Fruit fly (Drosophila melanogaster) whole organism, pupa: ENCODE measurements around the gene ND-B18.

Experiments
- CG12605 ChIP-seq: fragments of 200-800 bp; sonication (Bioruptor generic); IDR thresholded peaks from 2 replicates; pipeline ENCODE4 v1.3.6; 2022; ENCODE audit warnings: missing biosample characterization, missing genetic modification characterization
- CG13204 ChIP-seq: fragments of 200-800 bp; sonication (Bioruptor generic); optimal IDR thresholded peaks from 2 replicates; lab custom pipeline; 2018; ENCODE audit warnings: missing biosample characterization, mild to moderate bottlenecking, missing genetic modification characterization, moderate library complexity
- CG14655 ChIP-seq: fragments of 200-800 bp; sonication (Bioruptor generic); optimal IDR thresholded peaks from 3 replicates; lab custom pipeline; 2017; ENCODE audit warnings: mild to moderate bottlenecking, missing biosample characterization, missing genetic modification reagents, missing genetic modification characterization
- CG15710 ChIP-seq: fragments of 200-800 bp; sonication (Bioruptor generic); optimal IDR thresholded peaks from 2 replicates; lab custom pipeline; 2018; ENCODE audit warnings: missing biosample characterization, mild to moderate bottlenecking, missing genetic modification characterization, moderate library complexity
- CG17806 ChIP-seq: fragments of 200-800 bp; sonication (Bioruptor generic); optimal IDR thresholded peaks from 2 replicates; lab custom pipeline; 2018; ENCODE audit warnings: missing biosample characterization, mild to moderate bottlenecking, missing genetic modification characterization, moderate library complexity
- CG4496 ChIP-seq: fragments of 200-800 bp; sonication (Bioruptor generic); IDR thresholded peaks from 3 replicates; pipeline ENCODE4 v1.3.6; 2022; ENCODE audit warnings: missing biosample characterization, missing genetic modification characterization
- CG8301 ChIP-seq: fragments of 200-800 bp; sonication (Bioruptor generic); optimal IDR thresholded peaks from 2 replicates; lab custom pipeline; 2018; ENCODE audit warnings: missing biosample characterization, mild to moderate bottlenecking, missing genetic modification characterization
- EcR ChIP-seq: fragments of 200-800 bp; sonication (Bioruptor generic); optimal IDR thresholded peaks from 3 replicates; lab custom pipeline; 2019; ENCODE audit warnings: missing biosample characterization, missing genetic modification characterization, mild to moderate bottlenecking, moderate library complexity, missing genetic modification reagents
- Ets98B ChIP-seq: fragments of 200-800 bp; sonication (Bioruptor generic); IDR thresholded peaks from 2 replicates; pipeline ENCODE4 v1.3.6; 2022; ENCODE audit warnings: missing biosample characterization, missing genetic modification characterization
- Pif1A ChIP-seq: fragments of 200-800 bp; sonication (Bioruptor generic); optimal IDR thresholded peaks from 3 replicates; lab custom pipeline; 2016; ENCODE audit warnings: missing biosample characterization, missing genetic modification characterization
- fd96Ca ChIP-seq: fragments of 200-800 bp; sonication (Bioruptor generic); IDR thresholded peaks from 3 replicates; pipeline ENCODE4 v1.3.6; 2022; ENCODE audit warnings: missing biosample characterization, missing genetic modification characterization
- gl ChIP-seq: fragments of 200-800 bp; sonication (Bioruptor generic); optimal IDR thresholded peaks from 2 replicates; lab custom pipeline; 2018; ENCODE audit warnings: missing biosample characterization, mild to moderate bottlenecking, missing genetic modification characterization
- rn ChIP-seq: fragments of 200-800 bp; sonication (Bioruptor generic); IDR thresholded peaks from 2 replicates; pipeline ENCODE4 v1.3.6; 2022; ENCODE audit warnings: missing biosample characterization, missing genetic modification characterization

DNA sequence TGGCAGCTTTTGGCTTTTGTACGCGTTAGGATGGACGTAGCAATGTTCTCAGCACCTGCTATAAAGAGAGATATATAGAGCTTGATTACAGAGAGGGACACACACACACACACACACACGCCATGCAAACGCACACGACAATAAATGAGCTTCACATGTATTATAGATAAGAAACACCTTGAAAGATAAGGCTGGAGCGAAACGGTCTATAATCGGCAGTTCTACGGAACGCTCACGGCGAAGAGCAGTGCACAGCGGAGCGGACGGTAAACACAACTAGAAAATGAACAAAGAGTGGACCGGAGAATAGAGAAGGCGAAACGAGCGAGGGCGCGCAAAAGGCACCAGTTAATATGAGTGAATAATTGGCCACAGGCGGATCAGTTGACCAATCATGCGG lies 14.8 kb upstream of the ND-B18 start:
- TF ChIP-seq CG12605, result no peak
- TF ChIP-seq CG13204 (GFP tag; lab: Kevin White, UChicago), result no peak
- no peak for TF ChIP-seq CG17806 (tag; lab: Kevin White, UChicago)
- no peak for TF ChIP-seq Pif1A (GFP tag; lab: Kevin White, UChicago)
- TF ChIP-seq rn (GFP tag; lab: Robert Waterston, UW), result no peak
- TF ChIP-seq EcR (GFP tag; lab: Kevin White, UChicago), result peak; percentile 4
- TF ChIP-seq gl, result no peak
- TF ChIP-seq CG8301, result no peak
- no peak; the same call in 2 of the 3 replicates for TF ChIP-seq CG4496
- no peak for TF ChIP-seq fd96Ca (GFP tag; lab: Robert Waterston, UW)
- no peak for TF ChIP-seq Ets98B (GFP tag; lab: Robert Waterston, UW)
- no peak for TF ChIP-seq CG15710 (tag; lab: Kevin White, UChicago)
- no peak for TF ChIP-seq CG14655 (GFP tag; lab: Kevin White, UChicago)
